Fruit fly (Drosophila melanogaster): Measurements from ENCODE around the gene CG31776.

The CG31776 gene

dm6 chr2L:3475948-3476347 is 6.0 kb downstream of the CG31776 start:
- TF ChIP-seq pan (optimal IDR thresholded peaks at IDR 0.05) (no peak), EcR (GFP tag; optimal IDR thresholded peaks at IDR 0.05) (no peak), CG8478 (optimal IDR thresholded peaks at IDR 0.05) (no peak), psq (optimal IDR thresholded peaks at IDR 0.05) (no peak), Dll (optimal IDR thresholded peaks at IDR 0.05) (no peak), usp (GFP tag; optimal IDR thresholded peaks at IDR 0.05) (no peak)

dm6 chr2L:3476399-3477056 is 6.5 kb downstream of the CG31776 start:
- no peak for TF ChIP-seq Dll (optimal IDR thresholded peaks at IDR 0.05)
- TF ChIP-seq EcR (GFP tag; optimal IDR thresholded peaks at IDR 0.05) = no peak
- no peak for TF ChIP-seq CG8478 (optimal IDR thresholded peaks at IDR 0.05)
- no peak for TF ChIP-seq pan (optimal IDR thresholded peaks at IDR 0.05)
- no peak for TF ChIP-seq usp (GFP tag; optimal IDR thresholded peaks at IDR 0.05)
- TF ChIP-seq psq (optimal IDR thresholded peaks at IDR 0.05) = no peak

dm6 chr2L:3477057-3477755 is 7.2 kb downstream of the CG31776 start:
- TF ChIP-seq pan (optimal IDR thresholded peaks at IDR 0.05) = peak; percentile 85
- no peak for TF ChIP-seq CG8478 (optimal IDR thresholded peaks at IDR 0.05)
- TF ChIP-seq Dll (optimal IDR thresholded peaks at IDR 0.05) = no peak

dm6 chr2L:3478034-3478880 is 8.3 kb downstream of the CG31776 start, which contains the start of gene Thor:
Gene Thor (plus strand): TSS chr2L:3478434.
- TF ChIP-seq pan (optimal IDR thresholded peaks at IDR 0.05) (no peak), Dll (optimal IDR thresholded peaks at IDR 0.05) (peak; percentile 75)

dm6 chr2L:3479697-3480442 is 9.9 kb downstream of the CG31776 start:
- no peak for TF ChIP-seq psq (optimal IDR thresholded peaks at IDR 0.05)
- no peak for TF ChIP-seq pan (optimal IDR thresholded peaks at IDR 0.05)
- no peak for TF ChIP-seq usp (GFP tag; optimal IDR thresholded peaks at IDR 0.05)
- no peak for TF ChIP-seq Dll (optimal IDR thresholded peaks at IDR 0.05)
- TF ChIP-seq EcR (GFP tag; optimal IDR thresholded peaks at IDR 0.05) = no peak
- no peak for TF ChIP-seq CG8478 (optimal IDR thresholded peaks at IDR 0.05)

dm6 chr2L:3480443-3480839 is 10.5 kb downstream of the CG31776 start:
- TF ChIP-seq Dll (optimal IDR thresholded peaks at IDR 0.05) (no peak), CG8478 (optimal IDR thresholded peaks at IDR 0.05) (no peak), pan (optimal IDR thresholded peaks at IDR 0.05) (no peak), usp (GFP tag; optimal IDR thresholded peaks at IDR 0.05) (no peak), EcR (GFP tag; optimal IDR thresholded peaks at IDR 0.05) (no peak), psq (optimal IDR thresholded peaks at IDR 0.05) (no peak)

- TF ChIP-seq psq (optimal IDR thresholded peaks at IDR 0.05) (no peak), pan (optimal IDR thresholded peaks at IDR 0.05) (no peak), usp (GFP tag; optimal IDR thresholded peaks at IDR 0.05) (no peak), CG8478 (optimal IDR thresholded peaks at IDR 0.05) (no peak), Dll (optimal IDR thresholded peaks at IDR 0.05) (no peak), EcR (GFP tag; optimal IDR thresholded peaks at IDR 0.05) (no peak)
Measured at dm6 chr2L:3482037-3482436, 12.1 kb downstream of the CG31776 start.

dm6 chr2L:3482712-3483111 is 12.7 kb downstream of the CG31776 start:
- TF ChIP-seq usp (GFP tag; optimal IDR thresholded peaks at IDR 0.05) (no peak), psq (optimal IDR thresholded peaks at IDR 0.05) (no peak), EcR (GFP tag; optimal IDR thresholded peaks at IDR 0.05) (no peak), pan (optimal IDR thresholded peaks at IDR 0.05) (no peak), Dll (optimal IDR thresholded peaks at IDR 0.05) (no peak), CG8478 (optimal IDR thresholded peaks at IDR 0.05) (no peak)

- no peak for TF ChIP-seq EcR (GFP tag; optimal IDR thresholded peaks at IDR 0.05)
- TF ChIP-seq pan (optimal IDR thresholded peaks at IDR 0.05) = no peak
- no peak for TF ChIP-seq psq (optimal IDR thresholded peaks at IDR 0.05)
- TF ChIP-seq CG8478 (optimal IDR thresholded peaks at IDR 0.05) = no peak
- no peak for TF ChIP-seq usp (GFP tag; optimal IDR thresholded peaks at IDR 0.05)
- no peak for TF ChIP-seq Dll (optimal IDR thresholded peaks at IDR 0.05)
Measured at dm6 chr2L:3483672-3484071, 13.7 kb downstream of the CG31776 start.

- no peak for TF ChIP-seq psq (optimal IDR thresholded peaks at IDR 0.05)
- TF ChIP-seq pan (optimal IDR thresholded peaks at IDR 0.05) = no peak
- no peak for TF ChIP-seq usp (GFP tag; optimal IDR thresholded peaks at IDR 0.05)
- no peak for TF ChIP-seq CG8478 (optimal IDR thresholded peaks at IDR 0.05)
- no peak for TF ChIP-seq Dll (optimal IDR thresholded peaks at IDR 0.05)
- TF ChIP-seq EcR (GFP tag; optimal IDR thresholded peaks at IDR 0.05) = no peak
Measured at dm6 chr2L:3484759-3485158, 14.8 kb downstream of the CG31776 start.

- TF ChIP-seq usp (GFP tag; optimal IDR thresholded peaks at IDR 0.05) (no peak), Dll (optimal IDR thresholded peaks at IDR 0.05) (no peak), EcR (GFP tag; optimal IDR thresholded peaks at IDR 0.05) (no peak), pan (optimal IDR thresholded peaks at IDR 0.05) (no peak), CG8478 (optimal IDR thresholded peaks at IDR 0.05) (no peak), psq (optimal IDR thresholded peaks at IDR 0.05) (no peak)
Measured at dm6 chr2L:3485506-3485905, 15.5 kb downstream of the CG31776 start.

Measured in whole organism.